Worm (Caenorhabditis elegans) whole organism, late embryonic: ENCODE results near the gene T05A7.13.

Experiments
- Y22D7AL.16 ChIP-seq: sonication (generic microtip); optimal IDR thresholded peaks from 2 replicates; lab custom pipeline; 2016; ENCODE audit warnings: missing genetic modification characterization, missing compliant biosample characterization
- fkh-6 ChIP-seq: sonication (generic microtip); optimal IDR thresholded peaks from 2 replicates; lab custom pipeline; 2016; ENCODE audit warnings: missing genetic modification characterization, missing compliant biosample characterization
- gmeb-2 ChIP-seq: sonication (generic microtip); optimal IDR thresholded peaks from 2 replicates; lab custom pipeline; 2016; ENCODE audit warnings: missing genetic modification characterization, inconsistent platforms, missing compliant biosample characterization
- lin-11 ChIP-seq: fragments of 200-800 bp; sonication (Bioruptor generic); optimal IDR thresholded peaks from 2 replicates; lab custom pipeline; 2018; ENCODE audit warnings: mild to moderate bottlenecking, missing genetic modification characterization, missing compliant biosample characterization
- nhr-232 ChIP-seq: sonication (generic microtip); optimal IDR thresholded peaks from 2 replicates; lab custom pipeline; 2016; ENCODE audit warnings: missing genetic modification characterization, missing compliant biosample characterization
- syd-9 ChIP-seq: sonication (generic microtip); optimal IDR thresholded peaks from 2 replicates; lab custom pipeline; 2016; ENCODE audit warnings: mild to moderate bottlenecking, missing genetic modification characterization, moderate library complexity, missing compliant biosample characterization

DNA sequence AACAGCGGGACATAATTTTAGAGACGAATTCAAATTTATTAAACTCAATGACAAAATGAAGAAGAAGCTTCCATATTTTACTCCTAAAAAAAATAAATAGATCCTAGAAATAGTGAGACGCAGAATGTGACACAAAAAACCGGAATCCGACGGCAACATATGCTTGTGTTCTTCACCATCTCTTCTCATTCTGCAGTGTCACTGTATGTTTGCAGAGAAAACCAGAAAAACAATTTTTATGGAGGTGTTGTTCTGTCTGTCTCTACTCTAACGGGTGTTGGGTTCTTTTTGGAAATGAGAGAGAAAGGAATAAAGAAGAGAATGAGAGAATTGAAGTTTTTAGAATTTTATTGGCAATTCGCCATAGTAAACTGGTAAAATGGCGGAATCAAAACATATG, 22.3 kb downstream of the T05A7.13 start:
- TF ChIP-seq Y22D7AL.16 (tag; lab: Kevin White, UChicago) (no peak), lin-11 (no peak), fkh-6 (tag; lab: Kevin White, UChicago) (no peak), gmeb-2 (no peak), syd-9 (no peak), nhr-232 (tag; lab: Kevin White, UChicago) (no peak)
